Worm (Caenorhabditis elegans): ENCODE data around the gene ogdh-1.

- no peak for TF ChIP-seq lin-15B (tag; optimal IDR thresholded peaks at IDR 0.05)
- TF ChIP-seq lsy-2 (tag; optimal IDR thresholded peaks at IDR 0.05) = no peak
- peak in 1 of 2 experiments; percentile 77 for TF ChIP-seq unc-62 (GFP tag; optimal IDR thresholded peaks at IDR 0.05 in 1 of 2)
- no peak for TF ChIP-seq unc-62 (tag; optimal IDR thresholded peaks at IDR 0.05)
- TF ChIP-seq nhr-25 (tag; optimal IDR thresholded peaks at IDR 0.05; ENCODE audit: borderline replicate concordance, insufficient read depth) = no peak
- no peak for TF ChIP-seq arid-1 (GFP tag; conservative IDR thresholded peaks at IDR 0.05)
- no peak for TF ChIP-seq T26A8.4 (GFP tag; IDR thresholded peaks at IDR 0.05)
- TF ChIP-seq ztf-11 (tag; optimal IDR thresholded peaks at IDR 0.05) = no peak
- no peak for TF ChIP-seq nhr-77 (tag; optimal IDR thresholded peaks at IDR 0.05)
- TF ChIP-seq tag-97 (GFP tag; IDR thresholded peaks at IDR 0.05) = no peak
- no peak for TF ChIP-seq ctbp-1 (GFP tag; IDR thresholded peaks at IDR 0.05)
- TF ChIP-seq mes-2 (tag; optimal IDR thresholded peaks at IDR 0.05; ENCODE audit: poor library complexity, severe bottlenecking) = no peak
- TF ChIP-seq fos-1 (tag; optimal IDR thresholded peaks at IDR 0.05) = no peak
- no peak for TF ChIP-seq nhr-76 (tag; optimal IDR thresholded peaks at IDR 0.05)
- TF ChIP-seq dve-1 (tag; optimal IDR thresholded peaks at IDR 0.05; ENCODE audit: insufficient read depth) = no peak
Observed at ce11 chrIV:4667383-4667782, 36.4 kb downstream of the ogdh-1 start.

Data from whole organism, L4 larva.